Fruit fly (Drosophila melanogaster) whole organism, embryonic: ENCODE data around the gene dysc.
A peak's percentile ranks its signal among the peaks of the same experiment; 100 is the strongest.

Experiments
- B-H1 ChIP-seq: fragments of 200-800 bp; sonication (Bioruptor generic); IDR thresholded peaks from 3 replicates; pipeline ENCODE4 v1.3.6; 2022; ENCODE audit warnings: missing biosample characterization, missing genetic modification characterization
- CG10462 ChIP-seq: fragments of 200-800 bp; sonication (Bioruptor generic); optimal IDR thresholded peaks from 2 replicates; lab custom pipeline; 2016; ENCODE audit warnings: missing biosample characterization, missing genetic modification characterization
- CG12769 ChIP-seq: fragments of 200-800 bp; sonication (Bioruptor generic); optimal IDR thresholded peaks from 2 replicates; lab custom pipeline; 2019; ENCODE audit warnings: missing biosample characterization, mild to moderate bottlenecking, missing genetic modification characterization, moderate library complexity
- CG13287 ChIP-seq: fragments of 200-800 bp; sonication (Bioruptor generic); IDR thresholded peaks from 2 replicates; pipeline ENCODE4 v1.3.6; 2022; ENCODE audit warnings: missing biosample characterization, missing genetic modification characterization; ENCODE audit not compliant: partially characterized antibody
- CG13424 ChIP-seq: fragments of 200-800 bp; sonication (Bioruptor generic); optimal IDR thresholded peaks from 2 replicates; lab custom pipeline; 2019; ENCODE audit warnings: missing biosample characterization, mild to moderate bottlenecking, missing genetic modification characterization, moderate library complexity
- CG13775 ChIP-seq: fragments of 200-800 bp; sonication (Bioruptor generic); optimal IDR thresholded peaks from 3 replicates; lab custom pipeline; 2017; ENCODE audit warnings: missing biosample characterization, mild to moderate bottlenecking, missing genetic modification characterization
- CG15696 ChIP-seq: fragments of 200-800 bp; sonication (Bioruptor generic); optimal IDR thresholded peaks from 2 replicates; lab custom pipeline; 2019; ENCODE audit warnings: missing biosample characterization, mild to moderate bottlenecking, missing genetic modification characterization, moderate library complexity
- CG16813 ChIP-seq: fragments of 200-800 bp; sonication (Bioruptor generic); IDR thresholded peaks from 3 replicates; pipeline ENCODE4 v1.3.6; 2022; ENCODE audit warnings: missing biosample characterization, missing genetic modification characterization; ENCODE audit not compliant: partially characterized antibody
- CG17612 ChIP-seq: fragments of 200-800 bp; sonication (Bioruptor generic); IDR thresholded peaks from 2 replicates; pipeline ENCODE4 v1.3.6; 2022; ENCODE audit warnings: missing biosample characterization, missing genetic modification characterization
- CG1792 ChIP-seq: fragments of 200-800 bp; sonication (Bioruptor generic); optimal IDR thresholded peaks from 2 replicates; lab custom pipeline; 2016; ENCODE audit warnings: missing biosample characterization, missing genetic modification characterization
- CG2129 ChIP-seq: fragments of 200-800 bp; sonication (Bioruptor generic); IDR thresholded peaks from 2 replicates; pipeline ENCODE4 v1.3.6; 2022; ENCODE audit warnings: missing biosample characterization, missing genetic modification characterization; ENCODE audit not compliant: partially characterized antibody
- CG2875 ChIP-seq: fragments of 200-800 bp; sonication (Bioruptor generic); optimal IDR thresholded peaks from 2 replicates; lab custom pipeline; 2017; ENCODE audit warnings: missing biosample characterization, mild to moderate bottlenecking, missing genetic modification characterization, missing genetic modification reagents
- CG31224 ChIP-seq: fragments of 200-800 bp; sonication (Bioruptor generic); IDR thresholded peaks from 2 replicates; pipeline ENCODE4 v1.3.6; 2022; ENCODE audit warnings: missing biosample characterization, missing genetic modification characterization
- CG33557 ChIP-seq: fragments of 200-800 bp; sonication (Bioruptor generic); optimal IDR thresholded peaks from 2 replicates; lab custom pipeline; 2019; ENCODE audit warnings: missing biosample characterization, mild to moderate bottlenecking, missing genetic modification characterization, moderate library complexity
- CG4730 ChIP-seq: fragments of 200-800 bp; sonication (Bioruptor generic); IDR thresholded peaks from 2 replicates; pipeline ENCODE4 v1.3.6; 2022; ENCODE audit warnings: missing biosample characterization, missing genetic modification characterization
- CG5180 ChIP-seq: fragments of 200-800 bp; sonication (Bioruptor generic); optimal IDR thresholded peaks from 3 replicates; lab custom pipeline; 2017; ENCODE audit warnings: missing biosample characterization, missing genetic modification characterization, mild to moderate bottlenecking, moderate library complexity, missing genetic modification reagents
- CG9876 ChIP-seq: fragments of 200-800 bp; sonication (Bioruptor generic); optimal IDR thresholded peaks from 2 replicates; lab custom pipeline; 2016; ENCODE audit warnings: missing biosample characterization, missing genetic modification characterization
- Dbx ChIP-seq: fragments of 200-800 bp; sonication (Bioruptor generic); IDR thresholded peaks from 3 replicates; pipeline ENCODE4 v1.3.6; 2022; ENCODE audit warnings: missing biosample characterization, missing genetic modification characterization
- Doc2 ChIP-seq: fragments of 200-800 bp; sonication (Bioruptor generic); IDR thresholded peaks from 2 replicates; pipeline ENCODE4 v1.3.6; 2022; ENCODE audit warnings: missing biosample characterization, missing genetic modification characterization
- HHEX ChIP-seq: fragments of 200-800 bp; sonication (Bioruptor generic); optimal IDR thresholded peaks from 3 replicates; lab custom pipeline; 2017; ENCODE audit warnings: missing biosample characterization, mild to moderate bottlenecking, missing genetic modification characterization, missing genetic modification reagents
- Oaz ChIP-seq: fragments of 200-800 bp; sonication (Bioruptor generic); IDR thresholded peaks from 2 replicates; pipeline ENCODE4 v1.3.6; 2022; ENCODE audit warnings: missing biosample characterization, missing genetic modification characterization
- Ravus ChIP-seq: fragments of 200-800 bp; sonication (Bioruptor generic); IDR thresholded peaks from 2 replicates; pipeline ENCODE4 v1.3.6; 2022; ENCODE audit warnings: missing biosample characterization, missing genetic modification characterization
- Stat92E ChIP-seq, 3 experiments: fragments of >200 bp in 2 of 3; fragments of 200-800 bp in 1 of 3; sonication (Bioruptor generic) in 1 of 3; optimal IDR thresholded peaks; 2 replicates each; lab custom pipeline; 2017 to 2019; ENCODE audit warnings: missing biosample characterization in 3 of 3, missing genetic modification characterization in 3 of 3, mild to moderate bottlenecking in 1 of 3, moderate library complexity in 1 of 3
- TFAM ChIP-seq: fragments of 200-800 bp; sonication (Bioruptor generic); optimal IDR thresholded peaks from 2 replicates; lab custom pipeline; 2017; ENCODE audit warnings: missing biosample characterization, missing genetic modification characterization, inconsistent platforms
- ase ChIP-seq: fragments of 200-800 bp; sonication (Bioruptor generic); IDR thresholded peaks from 3 replicates; pipeline ENCODE4 v1.3.6; 2022; ENCODE audit warnings: missing biosample characterization, missing genetic modification characterization
- ato ChIP-seq: fragments of 200-800 bp; sonication (Bioruptor generic); IDR thresholded peaks from 2 replicates; pipeline ENCODE4 v1.3.6; 2022; ENCODE audit warnings: missing biosample characterization, missing genetic modification characterization; ENCODE audit not compliant: partially characterized antibody
- cg ChIP-seq: fragments of 200-800 bp; sonication (Bioruptor generic); optimal IDR thresholded peaks from 3 replicates; lab custom pipeline; 2019; ENCODE audit warnings: missing biosample characterization, mild to moderate bottlenecking, missing genetic modification characterization, moderate library complexity
- chif ChIP-seq, 2 experiments: fragments of 200-800 bp; sonication (Bioruptor generic); optimal IDR thresholded peaks; 3 replicates each; lab custom pipeline; 2016; ENCODE audit warnings: missing biosample characterization in 2 of 2, missing genetic modification characterization in 2 of 2
- corto ChIP-seq: fragments of 200-800 bp; sonication (Bioruptor generic); optimal IDR thresholded peaks from 2 replicates; lab custom pipeline; 2016; ENCODE audit warnings: missing biosample characterization, mild to moderate bottlenecking, missing genetic modification characterization, moderate library complexity
- crol ChIP-seq: fragments of 200-800 bp; sonication (Bioruptor generic); IDR thresholded peaks from 2 replicates; pipeline ENCODE4 v1.3.6; 2022; ENCODE audit warnings: missing biosample characterization, missing genetic modification characterization
- dmrt11E ChIP-seq: fragments of 200-800 bp; sonication (Bioruptor generic); optimal IDR thresholded peaks from 3 replicates; lab custom pipeline; 2018; ENCODE audit warnings: missing biosample characterization, mild to moderate bottlenecking, missing genetic modification characterization, moderate library complexity
- inv ChIP-seq: fragments of 200-800 bp; sonication (Bioruptor generic); IDR thresholded peaks from 2 replicates; pipeline ENCODE4 v1.3.6; 2022; ENCODE audit warnings: missing biosample characterization, missing genetic modification characterization; ENCODE audit not compliant: partially characterized antibody
- ken ChIP-seq: fragments of 200-800 bp; sonication (Bioruptor generic); IDR thresholded peaks from 3 replicates; pipeline ENCODE4 v1.3.6; 2022; ENCODE audit warnings: missing biosample characterization, missing genetic modification characterization
- lilli ChIP-seq: fragments of 200-800 bp; sonication (Bioruptor generic); optimal IDR thresholded peaks from 3 replicates; lab custom pipeline; 2016; ENCODE audit warnings: missing biosample characterization, missing genetic modification characterization
- lmd ChIP-seq: fragments of 200-800 bp; sonication (Bioruptor generic); IDR thresholded peaks from 2 replicates; pipeline ENCODE4 v1.3.6; 2022; ENCODE audit warnings: missing biosample characterization, missing genetic modification characterization
- nerfin-1 ChIP-seq: fragments of 200-800 bp; sonication (Bioruptor generic); optimal IDR thresholded peaks from 3 replicates; lab custom pipeline; 2019; ENCODE audit warnings: missing biosample characterization, mild to moderate bottlenecking, missing genetic modification characterization, moderate library complexity
- odd ChIP-seq: fragments of 200-800 bp; sonication (Bioruptor generic); optimal IDR thresholded peaks from 2 replicates; lab custom pipeline; 2017; ENCODE audit warnings: missing biosample characterization, mild to moderate bottlenecking, missing genetic modification characterization
- onecut ChIP-seq: fragments of 200-800 bp; sonication (Bioruptor generic); IDR thresholded peaks from 2 replicates; pipeline ENCODE4 v1.3.6; 2022; ENCODE audit warnings: missing biosample characterization, missing genetic modification characterization
- otp ChIP-seq: fragments of 200-800 bp; sonication (Bioruptor generic); IDR thresholded peaks from 3 replicates; pipeline ENCODE4, ENCODE4 v1.3.6; 2022; ENCODE audit warnings: missing biosample characterization, missing genetic modification characterization
- psq ChIP-seq: fragments of 200-800 bp; sonication (Bioruptor generic); optimal IDR thresholded peaks from 2 replicates; lab custom pipeline; 2017; ENCODE audit warnings: missing biosample characterization, missing genetic modification characterization
- pum ChIP-seq: fragments of 200-800 bp; sonication (Bioruptor generic); optimal IDR thresholded peaks from 2 replicates; lab custom pipeline; 2016; ENCODE audit warnings: missing biosample characterization, missing genetic modification characterization
- sc ChIP-seq, 3 experiments: fragments of >200 bp in 2 of 3; fragments of 200-800 bp in 1 of 3; sonication (Bioruptor generic) in 1 of 3; optimal IDR thresholded peaks; 2 replicates in 2 of 3; 3 replicates in 1 of 3; lab custom pipeline; 2017; ENCODE audit warnings: mild to moderate bottlenecking in 1 of 3, missing biosample characterization in 1 of 3, missing genetic modification characterization in 1 of 3, missing genetic modification reagents in 1 of 3
- sd ChIP-seq: fragments of 200-800 bp; sonication (Bioruptor generic); optimal IDR thresholded peaks from 3 replicates; lab custom pipeline; 2018; ENCODE audit warnings: missing biosample characterization, mild to moderate bottlenecking, missing genetic modification characterization, moderate library complexity
- slbo ChIP-seq: fragments of 200-800 bp; sonication (Bioruptor generic); IDR thresholded peaks from 2 replicates; pipeline ENCODE4 v1.3.6; 2022; ENCODE audit warnings: missing biosample characterization, missing genetic modification characterization
- slp2 ChIP-seq: fragments of 200-800 bp; sonication (Bioruptor generic); optimal IDR thresholded peaks from 2 replicates; lab custom pipeline; 2016; ENCODE audit warnings: missing biosample characterization, missing genetic modification characterization
- stwl ChIP-seq: fragments of 200-800 bp; sonication (Bioruptor generic); optimal IDR thresholded peaks from 3 replicates; lab custom pipeline; 2018; ENCODE audit warnings: missing biosample characterization, mild to moderate bottlenecking, missing genetic modification characterization, moderate library complexity
- trem ChIP-seq: fragments of 200-800 bp; optimal IDR thresholded peaks from 3 replicates; lab custom pipeline; 2019; ENCODE audit warnings: missing biosample characterization, mild to moderate bottlenecking, missing genetic modification characterization, moderate library complexity
- usp ChIP-seq: fragments of >200 bp; optimal IDR thresholded peaks from 2 replicates; lab custom pipeline; 2017; ENCODE audit warnings: missing biosample characterization, missing genetic modification characterization
- wdn ChIP-seq: fragments of 200-800 bp; sonication (Bioruptor generic); IDR thresholded peaks from 2 replicates; pipeline ENCODE4 v1.3.6; 2022; ENCODE audit warnings: missing biosample characterization, missing genetic modification characterization

Gene dysc

DNA sequence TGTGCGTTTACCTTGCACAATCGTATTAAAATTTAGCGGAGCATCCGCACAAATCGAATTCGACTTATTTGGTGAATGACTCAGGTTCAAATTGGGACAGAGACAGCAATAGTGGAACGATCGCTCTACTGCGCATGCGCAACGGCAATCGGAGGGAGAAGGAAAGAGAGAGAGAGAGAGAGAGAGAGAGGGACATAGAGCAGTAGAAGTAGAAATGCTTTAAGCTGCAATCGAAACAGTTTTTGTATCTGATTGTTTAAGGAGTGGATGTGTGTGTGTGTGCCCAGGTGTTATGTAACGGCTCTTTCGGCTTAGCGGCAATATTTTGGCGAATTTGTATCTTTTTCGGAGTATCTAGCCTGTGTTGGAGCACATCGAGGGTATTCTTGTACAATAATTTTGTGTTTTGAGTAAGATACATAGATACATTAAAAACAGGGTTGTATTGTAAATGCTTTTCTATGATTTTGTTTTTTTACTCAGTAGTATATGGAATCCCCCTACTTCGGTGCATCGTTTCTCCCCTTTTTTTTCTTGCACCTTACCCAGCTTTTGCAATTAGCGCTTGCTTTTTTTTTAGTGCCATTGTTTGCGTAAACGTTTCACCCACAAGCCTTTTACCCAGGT lies 46.5 kb upstream of the dysc start (continued):
- no peak for TF ChIP-seq CG5180 (GFP tag; lab: Kevin White, UChicago)
- no peak for TF ChIP-seq psq (GFP tag; lab: Kevin White, UChicago)
- no peak for TF ChIP-seq CG13424
- TF ChIP-seq cg: peak; percentile 47
- TF ChIP-seq TFAM (GFP tag; lab: Kevin White, UChicago): no peak
- TF ChIP-seq lilli (GFP tag; lab: Kevin White, UChicago): no peak
- TF ChIP-seq inv (GFP tag; lab: Robert Waterston, UW): no peak
- no peak for TF ChIP-seq trem
- no peak for TF ChIP-seq slp2 (GFP tag; lab: Kevin White, UChicago)
- peak; percentile 16 for TF ChIP-seq CG13775 (GFP tag; lab: Kevin White, UChicago)
- no peak for TF ChIP-seq Stat92E (GFP tag; optimal IDR thresholded peaks at IDR 0.05; lab: Kevin White, UChicago)
- no peak for TF ChIP-seq ken
- TF ChIP-seq slbo (GFP tag; lab: Robert Waterston, UW): 0 out of 2 replicates have a peak, but pooled peaks have one; percentile 27
- TF ChIP-seq CG15696 (tag; lab: Kevin White, UChicago): no peak
- TF ChIP-seq usp (GFP tag; lab: Kevin White, UChicago): no peak
- no peak for TF ChIP-seq CG17612 (GFP tag; lab: Robert Waterston, UW)
- no peak for TF ChIP-seq wdn (GFP tag; lab: Robert Waterston, UW)
- TF ChIP-seq stwl (tag; lab: Kevin White, UChicago): peak; percentile 47
- no peak for TF ChIP-seq CG9876 (GFP tag; lab: Kevin White, UChicago)
- no peak for TF ChIP-seq nerfin-1
- no peak for TF ChIP-seq CG2875 (GFP tag; lab: Kevin White, UChicago)
- TF ChIP-seq CG12769 (tag; lab: Kevin White, UChicago): no peak
- TF ChIP-seq ase: no peak
- TF ChIP-seq CG33557: no peak
- TF ChIP-seq lmd (GFP tag; lab: Robert Waterston, UW): no peak
- TF ChIP-seq otp (GFP tag; lab: Robert Waterston, UW): no peak
- no peak for TF ChIP-seq sd (tag; lab: Kevin White, UChicago)
- TF ChIP-seq dmrt11E (tag; lab: Kevin White, UChicago): no peak
- no peak for TF ChIP-seq Oaz (GFP tag; lab: Robert Waterston, UW)
- no peak for TF ChIP-seq CG10462 (GFP tag; lab: Kevin White, UChicago)
- TF ChIP-seq CG1792 (GFP tag; lab: Kevin White, UChicago): no peak
- no peak for TF ChIP-seq sc (optimal IDR thresholded peaks at IDR 0.05; lab: Kevin White, UChicago)
- TF ChIP-seq sc (GFP tag; optimal IDR thresholded peaks at IDR 0.05; lab: Kevin White, UChicago): no peak
- no peak for TF ChIP-seq CG31224 (GFP tag; lab: Robert Waterston, UW)
- TF ChIP-seq Ravus (GFP tag; lab: Robert Waterston, UW): no peak
- no peak for TF ChIP-seq B-H1 (GFP tag; lab: Robert Waterston, UW)
- TF ChIP-seq Dbx (GFP tag; lab: Robert Waterston, UW): no peak
- no peak for TF ChIP-seq odd
- TF ChIP-seq pum (GFP tag; lab: Kevin White, UChicago): no peak
- TF ChIP-seq ato (GFP tag; lab: Robert Waterston, UW): no peak
- TF ChIP-seq CG4730: 0 out of 2 replicates have a peak, but pooled peaks have one; percentile 26
- no peak for TF ChIP-seq CG16813 (GFP tag; lab: Robert Waterston, UW)
- no peak for TF ChIP-seq corto (GFP tag; lab: Kevin White, UChicago)
- TF ChIP-seq onecut (GFP tag; lab: Robert Waterston, UW): no peak
- TF ChIP-seq HHEX (GFP tag; lab: Kevin White, UChicago): no peak
- TF ChIP-seq CG13287 (GFP tag; lab: Robert Waterston, UW): no peak
- no peak for TF ChIP-seq CG2129 (GFP tag; lab: Robert Waterston, UW)
- no peak for TF ChIP-seq chif (GFP tag; optimal IDR thresholded peaks at IDR 0.05; lab: Kevin White, UChicago)
- no peak for TF ChIP-seq crol (GFP tag; lab: Robert Waterston, UW)
- no peak for TF ChIP-seq Doc2 (GFP tag; lab: Robert Waterston, UW)
